Fruit fly (Drosophila melanogaster): ENCODE measurements around the gene Sec13.

DNA sequence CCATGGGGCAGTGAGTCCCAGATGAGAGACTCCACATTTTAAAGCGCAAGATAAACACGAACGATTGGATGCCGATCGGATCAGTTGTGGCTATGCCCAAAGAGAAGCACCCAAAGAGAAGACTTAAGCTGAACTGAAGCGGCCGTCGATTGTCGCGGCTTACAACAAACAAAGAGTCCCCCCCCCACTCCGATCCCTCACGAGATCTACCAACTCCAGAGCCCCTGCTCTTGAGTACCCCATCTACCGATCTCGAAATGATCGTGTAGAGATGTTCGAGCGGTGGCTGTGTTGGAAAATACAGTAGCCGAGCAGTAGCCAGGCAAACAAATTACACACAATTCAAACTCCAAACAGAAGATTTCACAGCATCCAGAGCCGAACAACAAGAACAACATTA is 30.4 kb upstream of the Sec13 start:
- TF ChIP-seq kay (GFP tag; ENCODE audit: borderline replicate concordance) (no peak), CG7101 (tag; optimal IDR thresholded peaks at IDR 0.05) (no peak)

All from whole organism, adult.